Worm (Caenorhabditis elegans): ENCODE results near the gene F19B10.4.

ce11 chrII:3680366-3680765, 20.5 kb downstream of the F19B10.4 start:
- TF ChIP-seq nhr-120 (GFP tag; IDR thresholded peaks at IDR 0.05) (no peak), unc-62 (GFP tag; optimal IDR thresholded peaks at IDR 0.05) (no peak), lin-35 (GFP tag; optimal IDR thresholded peaks at IDR 0.05) (no peak), lin-26 (GFP tag; IDR thresholded peaks at IDR 0.05) (no peak)
